Worm (Caenorhabditis elegans) whole organism, L4 larva: ENCODE measurements around the gene gcy-32.

Source experiments
- D1046.2 ChIP-seq: fragments of 200-800 bp; sonication (Bioruptor generic); IDR thresholded peaks from 2 replicates; pipeline ENCODE4 v1.3.6; 2022; ENCODE audit warnings: missing genetic modification characterization, missing compliant biosample characterization
- F37D6.2 ChIP-seq: sonication (generic microtip); optimal IDR thresholded peaks from 2 replicates; lab custom pipeline; 2016; ENCODE audit warnings: mild to moderate bottlenecking, missing genetic modification characterization, missing compliant biosample characterization
- F44E2.7 ChIP-seq: fragments of 200-800 bp; sonication (Bioruptor generic); IDR thresholded peaks from 2 replicates; pipeline ENCODE4 v2.1.2; 2022; ENCODE audit warnings: missing genetic modification characterization, missing compliant biosample characterization
- R02D3.7 ChIP-seq: fragments of 150-350 bp; sonication (generic microtip); optimal IDR thresholded peaks from 3 replicates; lab custom pipeline; 2014; ENCODE audit warnings: missing biosample characterization, missing genetic modification characterization
- T26A8.4 ChIP-seq: fragments of 200-800 bp; sonication (Bioruptor generic); IDR thresholded peaks from 2 replicates; pipeline ENCODE4 v1.3.6; 2022; ENCODE audit warnings: missing genetic modification characterization, missing compliant biosample characterization
- Y48G9A.11 ChIP-seq: fragments of 200-800 bp; sonication (Bioruptor generic); IDR thresholded peaks from 2 replicates; pipeline ENCODE4 v1.3.6; 2022; ENCODE audit warnings: missing genetic modification reagents, missing genetic modification characterization, missing compliant biosample characterization
- Y5F2A.4 ChIP-seq: fragments of 200-800 bp; sonication (Bioruptor generic); optimal IDR thresholded peaks from 2 replicates; lab custom pipeline; 2018; ENCODE audit warnings: mild to moderate bottlenecking, missing genetic modification characterization, missing compliant biosample characterization
- Y75B8A.6 ChIP-seq: fragments of 200-800 bp; sonication (Bioruptor generic); IDR thresholded peaks from 2 replicates; pipeline ENCODE4 v1.3.6; 2022; ENCODE audit warnings: missing genetic modification reagents, missing genetic modification characterization, missing compliant biosample characterization
- ZK337.2 ChIP-seq: fragments of 200-800 bp; sonication (Bioruptor generic); IDR thresholded peaks from 2 replicates; pipeline ENCODE4 v1.3.6; 2022; ENCODE audit warnings: missing genetic modification reagents, missing genetic modification characterization, missing compliant biosample characterization
- ZK546.5 ChIP-seq, 2 experiments: sonication (generic microtip); optimal IDR thresholded peaks; 2 replicates each; lab custom pipeline; 2017; ENCODE audit warnings: missing biosample characterization in 2 of 2, missing genetic modification characterization in 2 of 2
- ama-1 ChIP-seq: fragments of 150-350 bp; optimal IDR thresholded peaks from 2 replicates; lab custom pipeline; 2014; ENCODE audit warnings: inconsistent platforms, mixed read lengths
- arid-1 ChIP-seq: fragments of 200-800 bp; sonication (Bioruptor generic); conservative IDR thresholded peaks from 2 replicates; pipeline ENCODE4 v1.3.6; 2022; ENCODE audit warnings: missing genetic modification reagents, missing genetic modification characterization, missing compliant biosample characterization
- ceh-20 ChIP-seq: fragments of 200-800 bp; sonication (Bioruptor generic); IDR thresholded peaks from 2 replicates; pipeline ENCODE4 v1.3.6; 2022; ENCODE audit warnings: missing genetic modification reagents, missing genetic modification characterization, missing compliant biosample characterization
- ceh-62 ChIP-seq: sonication (generic microtip); optimal IDR thresholded peaks from 2 replicates; lab custom pipeline; 2017; ENCODE audit warnings: missing biosample characterization, missing genetic modification characterization
- ces-1 ChIP-seq: fragments of 150-350 bp; sonication (generic microtip); optimal IDR thresholded peaks from 4 replicates; lab custom pipeline; 2014; ENCODE audit warnings: missing biosample characterization, missing genetic modification reagents, missing genetic modification characterization
- ctbp-1 ChIP-seq: fragments of 200-800 bp; sonication (Bioruptor generic); IDR thresholded peaks from 2 replicates; pipeline ENCODE4 v1.3.6; 2022; ENCODE audit warnings: missing genetic modification reagents, missing genetic modification characterization, missing compliant biosample characterization
- daf-8 ChIP-seq: fragments of 200-800 bp; sonication (Bioruptor generic); IDR thresholded peaks from 2 replicates; pipeline ENCODE4 v1.3.6; 2022; ENCODE audit warnings: missing genetic modification characterization, missing compliant biosample characterization
- dmd-6 ChIP-seq: fragments of 200-800 bp; sonication (Bioruptor generic); IDR thresholded peaks from 2 replicates; pipeline ENCODE4 v1.3.6; 2022; ENCODE audit warnings: missing genetic modification reagents, missing genetic modification characterization, missing compliant biosample characterization
- dmd-8 ChIP-seq: fragments of 200-800 bp; sonication (Bioruptor generic); IDR thresholded peaks from 2 replicates; pipeline ENCODE4 v1.3.6; 2022; ENCODE audit warnings: missing genetic modification characterization, missing compliant biosample characterization
- dmd-9 ChIP-seq: fragments of 200-800 bp; sonication (Bioruptor generic); IDR thresholded peaks from 2 replicates; pipeline ENCODE4 v1.3.6; 2022; ENCODE audit warnings: missing genetic modification reagents, missing genetic modification characterization, missing compliant biosample characterization
- dpl-1 ChIP-seq: fragments of 150-350 bp; optimal IDR thresholded peaks from 2 replicates; lab custom pipeline; 2014; ENCODE audit warnings: missing biosample characterization, missing genetic modification reagents, missing genetic modification characterization
- duxl-1 ChIP-seq: sonication (generic microtip); optimal IDR thresholded peaks from 2 replicates; lab custom pipeline; 2016; ENCODE audit warnings: mild to moderate bottlenecking, missing genetic modification characterization, moderate library complexity, missing compliant biosample characterization; ENCODE audit not compliant: poor library complexity
- fos-1 ChIP-seq: fragments of 150-350 bp; optimal IDR thresholded peaks from 2 replicates; lab custom pipeline; 2014; ENCODE audit warnings: missing biosample characterization, missing genetic modification characterization
- gei-8 ChIP-seq: fragments of 200-800 bp; sonication (Bioruptor generic); optimal IDR thresholded peaks from 2 replicates; lab custom pipeline; 2018; ENCODE audit warnings: mild to moderate bottlenecking, missing genetic modification characterization, missing compliant biosample characterization
- hif-1 ChIP-seq, 2 experiments: sonication (generic microtip); optimal IDR thresholded peaks; 2 replicates each; lab custom pipeline; 2016 to 2017; ENCODE audit warnings: missing compliant biosample characterization in 2 of 2, missing genetic modification characterization in 2 of 2, missing genetic modification reagents in 2 of 2, missing genotype in 2 of 2, mild to moderate bottlenecking in 1 of 2
- hlh-30 ChIP-seq: sonication (generic microtip); optimal IDR thresholded peaks from 2 replicates; lab custom pipeline; 2017; ENCODE audit warnings: antibody characterized with exemption, mild to moderate bottlenecking, missing genetic modification characterization, missing compliant biosample characterization; ENCODE audit not compliant: insufficient read depth
- hmg-1.1 ChIP-seq: fragments of 200-800 bp; sonication (Bioruptor generic); IDR thresholded peaks from 2 replicates; pipeline ENCODE4 v1.3.6; 2022; ENCODE audit warnings: missing genetic modification reagents, missing genetic modification characterization, missing compliant biosample characterization
- lim-7 ChIP-seq: fragments of 200-800 bp; sonication (Bioruptor generic); IDR thresholded peaks from 2 replicates; pipeline ENCODE4 v1.3.6; 2022; ENCODE audit warnings: missing genetic modification characterization, missing compliant biosample characterization
- lin-1 ChIP-seq: fragments of 200-800 bp; sonication (Bioruptor generic); IDR thresholded peaks from 2 replicates; pipeline ENCODE4 v1.3.6; 2022; ENCODE audit warnings: missing genetic modification reagents, missing genetic modification characterization, missing compliant biosample characterization
- lin-15B ChIP-seq: fragments of 150-350 bp; sonication (generic microtip); optimal IDR thresholded peaks from 3 replicates; lab custom pipeline; 2014; ENCODE audit warnings: missing biosample characterization, missing genetic modification characterization
- lin-29 ChIP-seq: fragments of 200-800 bp; sonication (Bioruptor generic); IDR thresholded peaks from 2 replicates; pipeline ENCODE4 v1.3.6; 2022; ENCODE audit warnings: missing genetic modification reagents, missing genetic modification characterization, missing compliant biosample characterization
- lin-38 ChIP-seq: fragments of 200-800 bp; sonication (Bioruptor generic); IDR thresholded peaks from 2 replicates; pipeline ENCODE4 v1.3.6; 2022; ENCODE audit warnings: missing genetic modification reagents, missing genetic modification characterization, missing compliant biosample characterization
- madf-5 ChIP-seq, 2 experiments: fragments of 200-800 bp; sonication (Bioruptor generic); IDR thresholded peaks; 2 replicates each; pipeline ENCODE4 v1.3.6; 2022; ENCODE audit warnings: missing compliant biosample characterization in 2 of 2, missing genetic modification characterization in 2 of 2
- madf-9 ChIP-seq: fragments of 200-800 bp; sonication (Bioruptor generic); conservative IDR thresholded peaks from 2 replicates; pipeline ENCODE4 v1.3.6; 2022; ENCODE audit warnings: missing genetic modification reagents, missing genetic modification characterization, missing compliant biosample characterization
- nhr-10 ChIP-seq: fragments of 150-350 bp; optimal IDR thresholded peaks from 2 replicates; lab custom pipeline; 2014; ENCODE audit warnings: missing biosample characterization, missing genetic modification characterization
- nhr-102 ChIP-seq: sonication (generic microtip); optimal IDR thresholded peaks from 2 replicates; lab custom pipeline; 2016; ENCODE audit warnings: mild to moderate bottlenecking, missing genetic modification characterization, moderate library complexity, missing compliant biosample characterization
- nhr-237 ChIP-seq: sonication (generic microtip); optimal IDR thresholded peaks from 2 replicates; lab custom pipeline; 2017; ENCODE audit warnings: missing biosample characterization, missing genetic modification characterization
- nhr-28 ChIP-seq: fragments of 150-350 bp; optimal IDR thresholded peaks from 2 replicates; lab custom pipeline; 2014; ENCODE audit warnings: missing biosample characterization, missing genetic modification characterization
- nhr-41 ChIP-seq: fragments of 200-800 bp; sonication (Bioruptor generic); IDR thresholded peaks from 2 replicates; pipeline ENCODE4 v1.3.6; 2022; ENCODE audit warnings: missing genetic modification reagents, missing genetic modification characterization, missing compliant biosample characterization
- nhr-48 ChIP-seq: sonication (generic microtip); optimal IDR thresholded peaks from 2 replicates; lab custom pipeline; 2016; ENCODE audit warnings: mild to moderate bottlenecking, missing genetic modification characterization, missing compliant biosample characterization
- nhr-6 ChIP-seq: fragments of 150-350 bp; optimal IDR thresholded peaks from 2 replicates; lab custom pipeline; 2014; ENCODE audit warnings: missing biosample characterization, missing genetic modification characterization
- nhr-76 ChIP-seq: fragments of 150-350 bp; optimal IDR thresholded peaks from 2 replicates; lab custom pipeline; 2014; ENCODE audit warnings: missing biosample characterization, missing genetic modification characterization
- nhr-77 ChIP-seq: fragments of 150-350 bp; optimal IDR thresholded peaks from 2 replicates; lab custom pipeline; 2014; ENCODE audit warnings: missing biosample characterization, missing genetic modification characterization
- pqm-1 ChIP-seq: sonication (generic microtip); optimal IDR thresholded peaks from 2 replicates; lab custom pipeline; 2017; ENCODE audit warnings: missing biosample characterization, missing genetic modification characterization
- saeg-2 ChIP-seq: fragments of 200-800 bp; sonication (Bioruptor generic); IDR thresholded peaks from 2 replicates; pipeline ENCODE4 v1.3.6; 2022; ENCODE audit warnings: missing genetic modification reagents, missing genetic modification characterization, missing compliant biosample characterization
- snpc-1.2 ChIP-seq: fragments of 200-800 bp; sonication (Bioruptor generic); IDR thresholded peaks from 2 replicates; pipeline ENCODE4 v1.3.6; 2022; ENCODE audit warnings: missing genetic modification reagents, missing genetic modification characterization, missing compliant biosample characterization
- spr-3 ChIP-seq: fragments of 200-800 bp; sonication (Bioruptor generic); optimal IDR thresholded peaks from 2 replicates; lab custom pipeline; 2018; ENCODE audit warnings: mild to moderate bottlenecking, missing genetic modification characterization, missing compliant biosample characterization
- tag-97 ChIP-seq: fragments of 200-800 bp; sonication (Bioruptor generic); IDR thresholded peaks from 2 replicates; pipeline ENCODE4 v1.3.6; 2022; ENCODE audit warnings: missing genetic modification characterization, missing compliant biosample characterization
- tra-1 ChIP-seq: fragments of 200-800 bp; sonication (Bioruptor generic); IDR thresholded peaks from 2 replicates; pipeline ENCODE4 v1.3.6; 2022; ENCODE audit warnings: missing genetic modification reagents, missing genetic modification characterization, missing compliant biosample characterization
- unc-130 ChIP-seq: sonication (generic microtip); optimal IDR thresholded peaks from 2 replicates; lab custom pipeline; 2016; ENCODE audit warnings: missing genetic modification reagents, missing genetic modification characterization, missing compliant biosample characterization
- zip-2 ChIP-seq: fragments of 150-350 bp; optimal IDR thresholded peaks from 2 replicates; lab custom pipeline; 2014; ENCODE audit warnings: missing biosample characterization, missing genetic modification characterization
- ztf-7 ChIP-seq: fragments of 150-350 bp; optimal IDR thresholded peaks from 2 replicates; lab custom pipeline; 2014; ENCODE audit warnings: missing biosample characterization, missing genetic modification characterization

The gcy-32 gene

DNA sequence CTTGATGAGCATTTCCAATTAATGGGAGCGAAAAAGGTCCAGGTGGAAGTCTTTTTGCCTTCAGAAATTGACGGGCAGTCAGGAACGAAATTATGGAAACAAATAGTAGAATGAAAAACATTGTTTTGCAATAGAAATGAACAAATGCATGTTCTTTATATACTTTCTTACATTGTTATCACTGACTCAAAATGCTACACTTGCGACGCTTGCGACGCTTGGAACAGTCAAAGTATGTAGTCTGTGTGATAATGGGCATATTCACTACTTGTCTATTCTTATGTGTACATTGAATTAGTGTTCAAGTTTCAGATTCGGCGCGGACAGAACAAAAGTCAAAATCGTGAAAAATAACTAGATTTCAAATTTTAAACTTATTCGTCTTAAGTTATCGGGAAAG lies 16.9 kb downstream of the gcy-32 start, which contains the start of gene cyp-35C1 (continued):
- no peak for TF ChIP-seq Y5F2A.4
- TF ChIP-seq ZK546.5 (tag; optimal IDR thresholded peaks at IDR 0.05; lab: Kevin White, UChicago), result no peak
- no peak for TF ChIP-seq dpl-1 (GFP tag; lab: Kevin White, UChicago)
- TF ChIP-seq snpc-1.2, result no peak
- TF ChIP-seq nhr-6 (tag; lab: Kevin White, UChicago), result no peak
- TF ChIP-seq F37D6.2, result no peak
- no peak for TF ChIP-seq ctbp-1
- TF ChIP-seq lin-15B (tag; lab: Kevin White, UChicago), result no peak
- TF ChIP-seq D1046.2 (GFP tag; lab: Robert Waterston, UW), result no peak
- peak; percentile 93 for TF ChIP-seq nhr-28 (tag; lab: Kevin White, UChicago)
- TF ChIP-seq daf-8 (GFP tag; lab: Robert Waterston, UW), result no peak
- TF ChIP-seq lin-1 (GFP tag; lab: Robert Waterston, UW), result no peak
- TF ChIP-seq nhr-237 (tag; lab: Kevin White, UChicago), result no peak
- peak; percentile 12 for TF ChIP-seq pqm-1 (tag; lab: Kevin White, UChicago)
- TF ChIP-seq hlh-30 (tag; lab: Kevin White, UChicago), result no peak
- TF ChIP-seq R02D3.7, result no peak
- no peak for TF ChIP-seq madf-9 (GFP tag; lab: Robert Waterston, UW)
- no peak for TF ChIP-seq fos-1 (tag; lab: Kevin White, UChicago)
- TF ChIP-seq dmd-6, result 0 out of 2 replicates have a peak, but pooled peaks have one; percentile 11
- no peak for TF ChIP-seq nhr-48 (tag; lab: Kevin White, UChicago)
- no peak for TF ChIP-seq Y75B8A.6 (GFP tag; lab: Robert Waterston, UW)
- no peak for TF ChIP-seq nhr-102 (tag; lab: Kevin White, UChicago)
- TF ChIP-seq tag-97 (GFP tag; lab: Robert Waterston, UW), result no peak
- no peak for TF ChIP-seq Y48G9A.11 (GFP tag; lab: Robert Waterston, UW)
- TF ChIP-seq F44E2.7 (GFP tag; lab: Robert Waterston, UW), result no peak
- no peak for TF ChIP-seq ZK337.2 (GFP tag; lab: Robert Waterston, UW)
- TF ChIP-seq lin-38 (GFP tag; lab: Robert Waterston, UW), result no peak

DNA sequence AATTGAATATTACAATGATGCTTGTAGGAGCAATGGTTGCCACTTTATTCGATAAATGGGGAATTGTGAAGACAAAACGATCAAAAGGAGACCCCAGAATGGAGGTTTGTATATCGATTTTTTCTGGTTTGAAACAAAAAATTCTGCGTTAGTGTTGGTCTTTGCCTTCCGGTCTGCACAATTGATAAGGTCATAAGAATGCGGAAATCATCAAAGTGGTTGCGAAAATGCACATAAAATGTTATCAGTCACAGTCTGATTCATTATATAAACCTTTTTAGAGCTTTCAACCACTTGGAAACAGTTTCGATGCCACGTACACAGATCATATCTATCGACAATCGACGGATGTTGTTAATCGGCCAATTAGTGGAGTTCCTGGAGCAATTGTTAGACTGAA lies 21.7 kb downstream of the gcy-32 start:
- TF ChIP-seq hmg-1.1 (no peak), ceh-20 (GFP tag; lab: Robert Waterston, UW) (no peak), Y75B8A.6 (GFP tag; lab: Robert Waterston, UW) (no peak), T26A8.4 (GFP tag; lab: Robert Waterston, UW) (no peak), zip-2 (no peak), hif-1 (tag; optimal IDR thresholded peaks at IDR 0.05; lab: Kevin White, UChicago) (no peak), nhr-41 (GFP tag; lab: Robert Waterston, UW) (no peak), ceh-62 (tag; lab: Kevin White, UChicago) (no peak), dmd-9 (GFP tag; lab: Robert Waterston, UW) (no peak), Y48G9A.11 (GFP tag; lab: Robert Waterston, UW) (no peak), tra-1 (GFP tag; lab: Robert Waterston, UW) (0 out of 2 replicates have a peak, but pooled peaks have one; percentile 10), dmd-8 (GFP tag; lab: Robert Waterston, UW) (no peak), lin-38 (GFP tag; lab: Robert Waterston, UW) (no peak), gei-8 (no peak), ces-1 (GFP tag; lab: Kevin White, UChicago) (no peak), ztf-7 (tag; lab: Kevin White, UChicago) (no peak), ama-1 (no peak), arid-1 (no peak), lim-7 (no peak), spr-3 (GFP tag; lab: Kevin White, UChicago) (no peak), lin-29 (no peak), unc-130 (GFP tag; lab: Kevin White, UChicago) (no peak), nhr-77 (peak; percentile 61), ZK546.5 (tag; optimal IDR thresholded peaks at IDR 0.05; lab: Kevin White, UChicago) (no peak), saeg-2 (no peak), duxl-1 (tag; lab: Kevin White, UChicago) (peak; percentile 6), nhr-10 (tag; lab: Kevin White, UChicago) (no peak), nhr-28 (tag; lab: Kevin White, UChicago) (peak; percentile 65), madf-5 (GFP tag; IDR thresholded peaks at IDR 0.05; lab: Robert Waterston, UW) (no peak), nhr-76 (tag; lab: Kevin White, UChicago) (no peak)
